Fruit fly (Drosophila melanogaster) whole organism, embryonic: ENCODE measurements around the gene CG4607.

Experiments
- Abd-B ChIP-seq: fragments of 200-800 bp; sonication (Bioruptor generic); optimal IDR thresholded peaks from 2 replicates; lab custom pipeline; 2018; ENCODE audit warnings: missing biosample characterization, mild to moderate bottlenecking, missing genetic modification characterization, moderate library complexity
- CG10959 ChIP-seq: fragments of 200-800 bp; sonication (Bioruptor generic); IDR thresholded peaks from 2 replicates; pipeline ENCODE4 v1.3.6; 2022; ENCODE audit warnings: missing biosample characterization, missing genetic modification characterization
- CG11723 ChIP-seq: fragments of 200-800 bp; sonication (Bioruptor generic); optimal IDR thresholded peaks from 2 replicates; lab custom pipeline; 2017; ENCODE audit warnings: missing biosample characterization, mild to moderate bottlenecking, missing genetic modification characterization
- CG12104 ChIP-seq: fragments of 200-800 bp; sonication (Bioruptor generic); optimal IDR thresholded peaks from 3 replicates; lab custom pipeline; 2016; ENCODE audit warnings: missing biosample characterization, missing genetic modification characterization
- CG12155 ChIP-seq: fragments of 200-800 bp; sonication (Bioruptor generic); optimal IDR thresholded peaks from 3 replicates; lab custom pipeline; 2016; ENCODE audit warnings: missing biosample characterization, missing genetic modification characterization
- CG12219 ChIP-seq: fragments of 200-800 bp; sonication (Bioruptor generic); optimal IDR thresholded peaks from 3 replicates; lab custom pipeline; 2018; ENCODE audit warnings: missing biosample characterization, mild to moderate bottlenecking, missing genetic modification characterization
- CG13424 ChIP-seq: fragments of 200-800 bp; sonication (Bioruptor generic); optimal IDR thresholded peaks from 2 replicates; lab custom pipeline; 2019; ENCODE audit warnings: missing biosample characterization, mild to moderate bottlenecking, missing genetic modification characterization, moderate library complexity
- CG13624 ChIP-seq: fragments of 200-800 bp; sonication (Bioruptor generic); optimal IDR thresholded peaks from 2 replicates; lab custom pipeline; 2016; ENCODE audit warnings: missing biosample characterization, missing genetic modification characterization
- CG15073 ChIP-seq: fragments of 200-800 bp; sonication (Bioruptor generic); optimal IDR thresholded peaks from 2 replicates; lab custom pipeline; 2016; ENCODE audit warnings: missing biosample characterization, missing genetic modification characterization
- CG1602 ChIP-seq: fragments of 200-800 bp; sonication (Bioruptor generic); optimal IDR thresholded peaks from 3 replicates; lab custom pipeline; 2016; ENCODE audit warnings: missing biosample characterization, missing genetic modification characterization
- CG16815 ChIP-seq: fragments of 200-800 bp; sonication (Bioruptor generic); optimal IDR thresholded peaks from 3 replicates; lab custom pipeline; 2017; ENCODE audit warnings: missing biosample characterization, mild to moderate bottlenecking, missing genetic modification characterization
- CG17359 ChIP-seq: fragments of 200-800 bp; sonication (Bioruptor generic); optimal IDR thresholded peaks from 3 replicates; lab custom pipeline; 2018; ENCODE audit warnings: missing biosample characterization, mild to moderate bottlenecking, missing genetic modification characterization, moderate library complexity
- CG30020 ChIP-seq: fragments of 200-800 bp; optimal IDR thresholded peaks from 2 replicates; lab custom pipeline; 2019; ENCODE audit warnings: missing biosample characterization, mild to moderate bottlenecking, missing genetic modification characterization, moderate library complexity
- CG4424 ChIP-seq: fragments of 200-800 bp; sonication (Bioruptor generic); optimal IDR thresholded peaks from 3 replicates; lab custom pipeline; 2016; ENCODE audit warnings: missing biosample characterization, missing genetic modification characterization
- CG4707 ChIP-seq: fragments of 200-800 bp; sonication (Bioruptor generic); optimal IDR thresholded peaks from 2 replicates; lab custom pipeline; 2018; ENCODE audit warnings: missing biosample characterization, mild to moderate bottlenecking, missing genetic modification characterization, moderate library complexity
- CG6791 ChIP-seq: fragments of 200-800 bp; sonication (Bioruptor generic); IDR thresholded peaks from 3 replicates; pipeline ENCODE4 v1.3.6; 2022; ENCODE audit warnings: missing biosample characterization, missing genetic modification characterization; ENCODE audit not compliant: partially characterized antibody
- CG8388 ChIP-seq: fragments of 200-800 bp; sonication (Bioruptor generic); optimal IDR thresholded peaks from 2 replicates; lab custom pipeline; 2019; ENCODE audit warnings: missing biosample characterization, mild to moderate bottlenecking, missing genetic modification characterization, moderate library complexity
- Chrac-16 ChIP-seq: fragments of 200-800 bp; sonication (Bioruptor generic); optimal IDR thresholded peaks from 3 replicates; lab custom pipeline; 2016; ENCODE audit warnings: missing biosample characterization, missing genetic modification characterization
- Drgx ChIP-seq: fragments of 200-800 bp; sonication (Bioruptor generic); IDR thresholded peaks from 2 replicates; pipeline ENCODE4 v1.3.6; 2022; ENCODE audit warnings: missing biosample characterization, missing genetic modification characterization
- E2f1 ChIP-seq: fragments of 200-800 bp; sonication (Bioruptor generic); IDR thresholded peaks from 2 replicates; pipeline ENCODE4 v1.3.6; 2022; ENCODE audit warnings: missing biosample characterization, missing genetic modification characterization
- Optix ChIP-seq: fragments of 200-800 bp; sonication (Bioruptor generic); IDR thresholded peaks from 3 replicates; pipeline ENCODE4 v1.3.6; 2022; ENCODE audit warnings: missing biosample characterization, missing genetic modification characterization
- Scr ChIP-seq: fragments of 200-800 bp; sonication (Bioruptor generic); IDR thresholded peaks from 2 replicates; pipeline ENCODE4 v1.3.6; 2022; ENCODE audit warnings: missing biosample characterization, missing genetic modification characterization; ENCODE audit not compliant: partially characterized antibody
- Tbp ChIP-seq: fragments of >200 bp; optimal IDR thresholded peaks from 2 replicates; lab custom pipeline; 2018; ENCODE audit warnings: missing biosample characterization, missing genetic modification characterization
- Xrp1 ChIP-seq: fragments of 200-800 bp; sonication (Bioruptor generic); IDR thresholded peaks from 2 replicates; pipeline ENCODE4 v1.3.6; 2022; ENCODE audit warnings: missing biosample characterization, missing genetic modification characterization
- al ChIP-seq: fragments of 200-800 bp; sonication (Bioruptor generic); IDR thresholded peaks from 2 replicates; pipeline ENCODE4 v1.3.6; 2022; ENCODE audit warnings: missing biosample characterization, missing genetic modification characterization
- ase ChIP-seq: fragments of 200-800 bp; sonication (Bioruptor generic); IDR thresholded peaks from 3 replicates; pipeline ENCODE4 v1.3.6; 2022; ENCODE audit warnings: missing biosample characterization, missing genetic modification characterization
- ash1 ChIP-seq: fragments of 200-800 bp; sonication (Bioruptor generic); optimal IDR thresholded peaks from 2 replicates; lab custom pipeline; 2018; ENCODE audit warnings: missing biosample characterization, mild to moderate bottlenecking, missing genetic modification characterization
- ato ChIP-seq: fragments of 200-800 bp; sonication (Bioruptor generic); IDR thresholded peaks from 2 replicates; pipeline ENCODE4 v1.3.6; 2022; ENCODE audit warnings: missing biosample characterization, missing genetic modification characterization; ENCODE audit not compliant: partially characterized antibody
- dmrt11E ChIP-seq: fragments of 200-800 bp; sonication (Bioruptor generic); optimal IDR thresholded peaks from 3 replicates; lab custom pipeline; 2018; ENCODE audit warnings: missing biosample characterization, mild to moderate bottlenecking, missing genetic modification characterization, moderate library complexity
- emc ChIP-seq: fragments of 200-800 bp; sonication (Bioruptor generic); optimal IDR thresholded peaks from 2 replicates; lab custom pipeline; 2016; ENCODE audit warnings: missing biosample characterization, missing genetic modification characterization
- ewg ChIP-seq: fragments of 200-800 bp; sonication (Bioruptor generic); optimal IDR thresholded peaks from 3 replicates; lab custom pipeline; 2017; ENCODE audit warnings: mild to moderate bottlenecking, missing biosample characterization, missing genetic modification reagents, missing genetic modification characterization
- eyg ChIP-seq: fragments of 200-800 bp; sonication (Bioruptor generic); optimal IDR thresholded peaks from 3 replicates; lab custom pipeline; 2016; ENCODE audit warnings: missing biosample characterization, missing genetic modification characterization
- fd3F ChIP-seq: fragments of 200-800 bp; sonication (Bioruptor generic); optimal IDR thresholded peaks from 2 replicates; lab custom pipeline; 2018; ENCODE audit warnings: missing biosample characterization, mild to moderate bottlenecking, missing genetic modification characterization, moderate library complexity
- gcm2 ChIP-seq: fragments of 200-800 bp; sonication (Bioruptor generic); optimal IDR thresholded peaks from 2 replicates; lab custom pipeline; 2016; ENCODE audit warnings: missing biosample characterization, missing genetic modification characterization
- gsb-n ChIP-seq: fragments of 200-800 bp; sonication (Bioruptor generic); optimal IDR thresholded peaks from 3 replicates; lab custom pipeline; 2018; ENCODE audit warnings: missing biosample characterization, mild to moderate bottlenecking, missing genetic modification characterization
- kah ChIP-seq: fragments of 200-800 bp; sonication (Bioruptor generic); optimal IDR thresholded peaks from 2 replicates; lab custom pipeline; 2018; ENCODE audit warnings: missing biosample characterization, mild to moderate bottlenecking, missing genetic modification characterization
- luna ChIP-seq: fragments of 200-800 bp; sonication (Bioruptor generic); optimal IDR thresholded peaks from 2 replicates; lab custom pipeline; 2016; ENCODE audit warnings: missing biosample characterization, missing genetic modification characterization
- mam ChIP-seq: fragments of 200-800 bp; sonication (Bioruptor generic); optimal IDR thresholded peaks from 3 replicates; lab custom pipeline; 2016; ENCODE audit warnings: missing biosample characterization, missing genetic modification characterization
- peb ChIP-seq: fragments of 200-800 bp; sonication (Bioruptor generic); IDR thresholded peaks from 2 replicates; pipeline ENCODE4 v1.3.6; 2022; ENCODE audit warnings: missing biosample characterization, missing genetic modification characterization
- pho ChIP-seq: fragments of 200-800 bp; sonication (Bioruptor generic); optimal IDR thresholded peaks from 2 replicates; lab custom pipeline; 2016; ENCODE audit warnings: missing biosample characterization, missing genetic modification characterization
- rib ChIP-seq: fragments of 200-800 bp; sonication (Bioruptor generic); IDR thresholded peaks from 2 replicates; pipeline ENCODE4 v1.3.6; 2022; ENCODE audit warnings: missing biosample characterization, missing genetic modification characterization
- scrt ChIP-seq: fragments of 200-800 bp; sonication (Bioruptor generic); optimal IDR thresholded peaks from 2 replicates; lab custom pipeline; 2018; ENCODE audit warnings: missing biosample characterization, mild to moderate bottlenecking, missing genetic modification characterization, moderate library complexity
- sug ChIP-seq: fragments of 200-800 bp; optimal IDR thresholded peaks from 2 replicates; lab custom pipeline; 2019; ENCODE audit warnings: missing biosample characterization, mild to moderate bottlenecking, missing genetic modification characterization, moderate library complexity
- trem ChIP-seq: fragments of 200-800 bp; optimal IDR thresholded peaks from 3 replicates; lab custom pipeline; 2019; ENCODE audit warnings: missing biosample characterization, mild to moderate bottlenecking, missing genetic modification characterization, moderate library complexity
- twi ChIP-seq: fragments of 200-800 bp; optimal IDR thresholded peaks from 2 replicates; lab custom pipeline; 2019; ENCODE audit warnings: missing biosample characterization, mild to moderate bottlenecking, missing genetic modification characterization, moderate library complexity
- unpg ChIP-seq: fragments of 200-800 bp; sonication (Bioruptor generic); optimal IDR thresholded peaks from 3 replicates; lab custom pipeline; 2018; ENCODE audit warnings: missing biosample characterization, mild to moderate bottlenecking, missing genetic modification characterization, moderate library complexity
- vvl ChIP-seq: fragments of 200-800 bp; sonication (Bioruptor generic); IDR thresholded peaks from 2 replicates; pipeline ENCODE4 v1.3.6; 2022; ENCODE audit warnings: missing biosample characterization, missing genetic modification characterization
- wdn ChIP-seq: fragments of 200-800 bp; sonication (Bioruptor generic); IDR thresholded peaks from 2 replicates; pipeline ENCODE4 v1.3.6; 2022; ENCODE audit warnings: missing biosample characterization, missing genetic modification characterization

The CG4607 gene

DNA sequence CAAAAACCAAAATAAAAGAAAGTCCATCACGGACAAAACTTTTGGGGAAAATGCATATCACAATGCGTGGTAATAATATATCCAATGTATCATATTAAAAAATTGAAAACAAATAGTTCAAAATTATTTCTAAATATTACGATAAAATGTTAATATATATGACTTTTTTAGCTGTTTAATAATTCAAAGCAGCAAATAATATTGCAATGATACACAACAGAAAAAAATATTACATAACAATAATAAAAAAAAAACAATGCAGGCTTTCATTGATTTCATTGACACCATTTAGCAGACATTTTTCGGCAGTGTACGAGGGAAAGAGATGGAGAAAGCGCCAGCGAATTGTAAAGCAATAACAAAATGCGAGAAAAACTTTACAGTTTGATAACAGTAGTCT, 25.6 kb downstream of the CG4607 start (continued):
- TF ChIP-seq luna (GFP tag; lab: Kevin White, UChicago) (no peak), CG12104 (peak; percentile 11), CG8388 (peak; percentile 66), ewg (GFP tag; lab: Kevin White, UChicago) (peak; percentile 31), gsb-n (tag; lab: Kevin White, UChicago) (peak; percentile 4), vvl (GFP tag; lab: Robert Waterston, UW) (0 out of 2 replicates have a peak, but pooled peaks have one; percentile 25)

DNA sequence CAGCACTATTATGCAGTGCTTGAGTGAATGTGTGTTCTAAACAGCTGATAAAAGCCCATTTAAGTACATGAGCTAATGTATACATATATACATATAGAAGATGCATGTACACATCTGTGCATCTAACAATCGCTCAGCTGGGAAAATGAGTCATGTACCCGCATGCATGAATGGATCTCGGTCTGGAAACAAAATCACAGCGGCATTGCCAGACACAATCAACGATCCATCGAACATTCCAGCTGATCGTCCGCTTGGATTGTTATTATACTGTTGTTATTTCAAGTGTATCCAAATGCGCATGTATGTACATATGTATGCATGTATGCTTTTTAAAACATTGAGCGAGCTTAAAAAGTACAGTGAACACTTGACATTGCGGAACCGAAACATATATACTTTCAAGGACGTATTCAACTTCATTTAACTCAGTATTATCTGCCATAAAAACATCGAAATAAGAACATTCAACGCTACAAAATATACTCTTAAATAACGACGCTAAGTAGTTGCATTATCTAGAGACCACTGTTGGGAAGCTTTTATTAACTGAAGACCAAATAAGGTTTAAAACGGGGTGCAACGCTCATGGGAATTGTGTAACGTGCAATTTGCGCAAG, 26.2 kb downstream of the CG4607 start:
- TF ChIP-seq wdn (GFP tag; lab: Robert Waterston, UW) (0 out of 2 replicates have a peak, but pooled peaks have one; percentile 27), CG15073 (GFP tag; lab: Kevin White, UChicago) (no peak), CG10959 (no peak), E2f1 (peak; percentile 78), trem (tag; lab: Kevin White, UChicago) (peak; percentile 51), CG17359 (tag; lab: Kevin White, UChicago) (peak; percentile 91), twi (tag; lab: Kevin White, UChicago) (peak; percentile 16), ash1 (GFP tag; lab: Kevin White, UChicago) (no peak), gcm2 (GFP tag; lab: Kevin White, UChicago) (no peak), kah (peak; percentile 70), CG16815 (peak; percentile 25), CG1602 (GFP tag; lab: Kevin White, UChicago) (peak; percentile 56), CG12219 (peak; percentile 88), pho (no peak), CG30020 (peak; percentile 10), eyg (GFP tag; lab: Kevin White, UChicago) (peak; percentile 52), CG6791 (GFP tag; lab: Robert Waterston, UW) (no peak), rib (no peak), Tbp (no peak), emc (peak; percentile 57), ato (no peak), CG4707 (peak; percentile 62), luna (GFP tag; lab: Kevin White, UChicago) (no peak), Chrac-16 (GFP tag; lab: Kevin White, UChicago) (peak; percentile 59), Xrp1 (GFP tag; lab: Robert Waterston, UW) (peak; percentile 68), unpg (GFP tag; lab: Kevin White, UChicago) (peak; percentile 87), sug (tag; lab: Kevin White, UChicago) (peak; percentile 70), ase (GFP tag; lab: Robert Waterston, UW) (peak; percentile 79; the same call in 2 of the 3 replicates), scrt (peak; percentile 43), CG11723 (GFP tag; lab: Kevin White, UChicago) (peak; percentile 66), peb (peak; percentile 48; the same call in 1 of the 2 replicates), Drgx (peak; percentile 82), CG4424 (GFP tag; lab: Kevin White, UChicago) (peak; percentile 65), Scr (no peak), fd3F (GFP tag; lab: Kevin White, UChicago) (peak; percentile 46), mam (GFP tag; lab: Kevin White, UChicago) (peak; percentile 73), CG13624 (GFP tag; lab: Kevin White, UChicago) (peak; percentile 73), CG13424 (peak; percentile 91), al (GFP tag; lab: Robert Waterston, UW) (peak; percentile 58), CG12155 (peak; percentile 52), CG12104 (peak; percentile 50), dmrt11E (tag; lab: Kevin White, UChicago) (peak; percentile 36), Abd-B (GFP tag; lab: Kevin White, UChicago) (peak; percentile 59), Optix (GFP tag; lab: Robert Waterston, UW) (peak; percentile 73; the same call in 2 of the 3 replicates)
